Worm (Caenorhabditis elegans): ENCODE data around the gene gnrr-3.

Gene gnrr-3

ce11 chrX:10017975-10018654, 31.1 kb upstream of the gnrr-3 start, which contains the start of gene F19C6.4:
F19C6.4 (minus strand) TSS chrX:10018025.
- TF ChIP-seq nhr-10 (tag; optimal IDR thresholded peaks at IDR 0.05) (no peak), Y48G9A.11 (GFP tag; IDR thresholded peaks at IDR 0.05) (no peak), dve-1 (tag; optimal IDR thresholded peaks at IDR 0.05; ENCODE audit: insufficient read depth) (peak; percentile 36), nhr-77 (tag; optimal IDR thresholded peaks at IDR 0.05) (no peak), lir-3 (tag; optimal IDR thresholded peaks at IDR 0.05) (no peak), nhr-102 (tag; optimal IDR thresholded peaks at IDR 0.05) (no peak), lin-29 (GFP tag; IDR thresholded peaks at IDR 0.05) (no peak), dmd-6 (GFP tag; IDR thresholded peaks at IDR 0.05) (0 out of 2 replicates have a peak, but pooled peaks have one; percentile 11), spr-1 (tag; optimal IDR thresholded peaks at IDR 0.05) (no peak), snpc-1.2 (GFP tag; IDR thresholded peaks at IDR 0.05) (peak; percentile 90), mdt-29 (GFP tag; IDR thresholded peaks at IDR 0.05) (no peak), T26A8.4 (GFP tag; IDR thresholded peaks at IDR 0.05) (no peak; the same call in 1 of the 2 replicates), daf-12 (tag; optimal IDR thresholded peaks at IDR 0.05) (no peak), T20F7.1 (GFP tag; optimal IDR thresholded peaks at IDR 0.05) (peak; percentile 4), madf-9 (GFP tag; conservative IDR thresholded peaks at IDR 0.05) (0 out of 2 replicates have a peak, but pooled peaks have one; percentile 41), daf-19 (GFP tag; conservative IDR thresholded peaks at IDR 0.05) (peak; percentile 75), Y105C5A.15 (GFP tag; IDR thresholded peaks at IDR 0.05) (0 out of 2 replicates have a peak, but pooled peaks have one; percentile 74), egl-43 (GFP tag; IDR thresholded peaks at IDR 0.05) (no peak), pqm-1 (tag; optimal IDR thresholded peaks at IDR 0.05) (no peak), F26F4.8 (GFP tag; conservative IDR thresholded peaks at IDR 0.05) (no peak), ZK337.2 (GFP tag; IDR thresholded peaks at IDR 0.05) (0 out of 2 replicates have a peak, but pooled peaks have one; percentile 43), daf-16 (GFP tag; optimal IDR thresholded peaks at IDR 0.05) (no peak), daf-16 (tag; optimal IDR thresholded peaks at IDR 0.05) (peak; percentile 65), dmd-8 (GFP tag; IDR thresholded peaks at IDR 0.05) (peak; percentile 42; the same call in 1 of the 2 replicates), arid-1 (GFP tag; conservative IDR thresholded peaks at IDR 0.05) (peak; percentile 82), F10B5.3 (tag; optimal IDR thresholded peaks at IDR 0.05) (no peak), pha-4 (GFP tag; IDR thresholded peaks at IDR 0.05) (peak; percentile 53; the same call in 1 of the 2 replicates), pha-4 (tag; optimal IDR thresholded peaks at IDR 0.05) (no peak), hmg-1.1 (GFP tag; IDR thresholded peaks at IDR 0.05) (0 out of 2 replicates have a peak, but pooled peaks have one; percentile 36), ceh-44 (GFP tag; IDR thresholded peaks at IDR 0.05) (no peak), unc-39 (tag; optimal IDR thresholded peaks at IDR 0.05) (no peak), nhr-42 (GFP tag; IDR thresholded peaks at IDR 0.05) (no peak), madf-5 (GFP tag; IDR thresholded peaks at IDR 0.05) (peak in 1 of 2 experiments; percentile 50; a peak in 1 of 4 replicates), tra-1 (GFP tag; IDR thresholded peaks at IDR 0.05) (peak; percentile 75), ceh-32 (tag; optimal IDR thresholded peaks at IDR 0.05; ENCODE audit: poor library complexity) (no peak), aha-1 (tag) (peak; percentile 63), nhr-48 (tag; optimal IDR thresholded peaks at IDR 0.05) (peak; percentile 3), R02D3.7 (tag; optimal IDR thresholded peaks at IDR 0.05) (no peak), fkh-10 (GFP tag; optimal IDR thresholded peaks at IDR 0.05) (no peak), vab-7 (GFP tag; IDR thresholded peaks at IDR 0.05) (peak; percentile 55; the same call in 1 of the 2 replicates)

ce11 chrX:10022016-10022415, 27.2 kb upstream of the gnrr-3 start, which contains the start of gene F42G10.1:
F42G10.1 (minus strand) TSS chrX:10022166.
- TF ChIP-seq nhr-11 (tag; optimal IDR thresholded peaks at IDR 0.05) (peak; percentile 11), zfp-3 (GFP tag; conservative IDR thresholded peaks at IDR 0.05) (no peak), hlh-11 (tag; optimal IDR thresholded peaks at IDR 0.05) (peak; percentile 25), unc-62 (GFP tag; optimal IDR thresholded peaks at IDR 0.05 in 1 of 2) (no peak), unc-62 (tag; optimal IDR thresholded peaks at IDR 0.05) (no peak), dve-1 (tag; optimal IDR thresholded peaks at IDR 0.05; ENCODE audit: insufficient read depth) (no peak), nhr-48 (tag; optimal IDR thresholded peaks at IDR 0.05) (no peak), F44E2.7 (GFP tag; IDR thresholded peaks at IDR 0.05) (no peak), daf-16 (GFP tag; optimal IDR thresholded peaks at IDR 0.05) (peak in 1 of 2 experiments; percentile 83), daf-16 (tag; optimal IDR thresholded peaks at IDR 0.05) (no peak)

All from whole organism, L4 larva.